Worm (Caenorhabditis elegans) whole organism, L4 larva: ENCODE data around the gene C45G9.6.
A peak's percentile ranks its signal among the peaks of the same experiment; 100 is the strongest.

Experiments used
- D1046.2 ChIP-seq: fragments of 200-800 bp; sonication (Bioruptor generic); IDR thresholded peaks from 2 replicates; pipeline ENCODE4 v1.3.6; 2022; ENCODE audit warnings: missing genetic modification characterization, missing compliant biosample characterization
- F26F4.8 ChIP-seq: fragments of 200-800 bp; sonication (Bioruptor generic); conservative IDR thresholded peaks from 2 replicates; pipeline ENCODE4 v1.3.6; 2022; ENCODE audit warnings: missing genetic modification characterization, missing compliant biosample characterization
- F44E2.7 ChIP-seq: fragments of 200-800 bp; sonication (Bioruptor generic); IDR thresholded peaks from 2 replicates; pipeline ENCODE4 v2.1.2; 2022; ENCODE audit warnings: missing genetic modification characterization, missing compliant biosample characterization
- R02D3.7 ChIP-seq: fragments of 150-350 bp; sonication (generic microtip); optimal IDR thresholded peaks from 3 replicates; lab custom pipeline; 2014; ENCODE audit warnings: missing biosample characterization, missing genetic modification characterization
- T26A8.4 ChIP-seq: fragments of 200-800 bp; sonication (Bioruptor generic); IDR thresholded peaks from 2 replicates; pipeline ENCODE4 v1.3.6; 2022; ENCODE audit warnings: missing genetic modification characterization, missing compliant biosample characterization
- Y105C5A.15 ChIP-seq: fragments of 200-800 bp; sonication (Bioruptor generic); IDR thresholded peaks from 2 replicates; pipeline ENCODE4 v1.3.6; 2022; ENCODE audit warnings: missing genetic modification characterization, missing compliant biosample characterization
- Y48G9A.11 ChIP-seq: fragments of 200-800 bp; sonication (Bioruptor generic); IDR thresholded peaks from 2 replicates; pipeline ENCODE4 v1.3.6; 2022; ENCODE audit warnings: missing genetic modification reagents, missing genetic modification characterization, missing compliant biosample characterization
- Y5F2A.4 ChIP-seq: fragments of 200-800 bp; sonication (Bioruptor generic); optimal IDR thresholded peaks from 2 replicates; lab custom pipeline; 2018; ENCODE audit warnings: mild to moderate bottlenecking, missing genetic modification characterization, missing compliant biosample characterization
- Y75B8A.6 ChIP-seq: fragments of 200-800 bp; sonication (Bioruptor generic); IDR thresholded peaks from 2 replicates; pipeline ENCODE4 v1.3.6; 2022; ENCODE audit warnings: missing genetic modification reagents, missing genetic modification characterization, missing compliant biosample characterization
- ZK337.2 ChIP-seq: fragments of 200-800 bp; sonication (Bioruptor generic); IDR thresholded peaks from 2 replicates; pipeline ENCODE4 v1.3.6; 2022; ENCODE audit warnings: missing genetic modification reagents, missing genetic modification characterization, missing compliant biosample characterization
- aha-1 ChIP-seq: fragments of 150-350 bp; peaks from one replicate; lab custom pipeline; 2014; ENCODE audit warnings: missing biosample characterization, missing genetic modification characterization
- ama-1 ChIP-seq: fragments of 150-350 bp; optimal IDR thresholded peaks from 2 replicates; lab custom pipeline; 2014; ENCODE audit warnings: inconsistent platforms, mixed read lengths
- ceh-28 ChIP-seq: fragments of 150-350 bp; optimal IDR thresholded peaks from 2 replicates; lab custom pipeline; 2014; ENCODE audit warnings: missing biosample characterization, missing genetic modification reagents, missing genetic modification characterization
- cey-2 ChIP-seq: sonication (generic microtip); optimal IDR thresholded peaks from 3 replicates; lab custom pipeline; 2017; ENCODE audit warnings: missing genetic modification characterization, mild to moderate bottlenecking, missing compliant biosample characterization, antibody characterized with exemption, borderline replicate concordance; ENCODE audit not compliant: insufficient read depth
- daf-12 ChIP-seq: fragments of 150-350 bp; optimal IDR thresholded peaks from 2 replicates; lab custom pipeline; 2014; ENCODE audit warnings: missing biosample characterization, missing genetic modification reagents, missing genetic modification characterization
- daf-16 ChIP-seq, 3 experiments: sonication (generic microtip); optimal IDR thresholded peaks; 2 replicates each; lab custom pipeline; 2016 to 2017; ENCODE audit warnings: missing genetic modification characterization in 3 of 3, missing genetic modification reagents in 3 of 3, mild to moderate bottlenecking in 2 of 3, missing compliant biosample characterization in 2 of 3, missing biosample characterization in 1 of 3, moderate library complexity in 1 of 3
- daf-8 ChIP-seq: fragments of 200-800 bp; sonication (Bioruptor generic); IDR thresholded peaks from 2 replicates; pipeline ENCODE4 v1.3.6; 2022; ENCODE audit warnings: missing genetic modification characterization, missing compliant biosample characterization
- dmd-9 ChIP-seq: fragments of 200-800 bp; sonication (Bioruptor generic); IDR thresholded peaks from 2 replicates; pipeline ENCODE4 v1.3.6; 2022; ENCODE audit warnings: missing genetic modification reagents, missing genetic modification characterization, missing compliant biosample characterization
- dpl-1 ChIP-seq: fragments of 150-350 bp; optimal IDR thresholded peaks from 2 replicates; lab custom pipeline; 2014; ENCODE audit warnings: missing biosample characterization, missing genetic modification reagents, missing genetic modification characterization
- duxl-1 ChIP-seq: sonication (generic microtip); optimal IDR thresholded peaks from 2 replicates; lab custom pipeline; 2016; ENCODE audit warnings: mild to moderate bottlenecking, missing genetic modification characterization, moderate library complexity, missing compliant biosample characterization; ENCODE audit not compliant: poor library complexity
- egl-43 ChIP-seq: fragments of 200-800 bp; sonication (Bioruptor generic); IDR thresholded peaks from 2 replicates; pipeline ENCODE4 v1.3.6; 2022; ENCODE audit warnings: missing genetic modification reagents, missing genetic modification characterization, missing compliant biosample characterization
- fkh-10 ChIP-seq: fragments of 150-350 bp; optimal IDR thresholded peaks from 2 replicates; lab custom pipeline; 2014; ENCODE audit warnings: missing biosample characterization, missing genetic modification reagents, missing genetic modification characterization
- fos-1 ChIP-seq: fragments of 150-350 bp; optimal IDR thresholded peaks from 2 replicates; lab custom pipeline; 2014; ENCODE audit warnings: missing biosample characterization, missing genetic modification characterization
- hlh-30 ChIP-seq: sonication (generic microtip); optimal IDR thresholded peaks from 2 replicates; lab custom pipeline; 2017; ENCODE audit warnings: antibody characterized with exemption, mild to moderate bottlenecking, missing genetic modification characterization, missing compliant biosample characterization; ENCODE audit not compliant: insufficient read depth
- lin-15B ChIP-seq: fragments of 150-350 bp; sonication (generic microtip); optimal IDR thresholded peaks from 3 replicates; lab custom pipeline; 2014; ENCODE audit warnings: missing biosample characterization, missing genetic modification characterization
- lin-38 ChIP-seq: fragments of 200-800 bp; sonication (Bioruptor generic); IDR thresholded peaks from 2 replicates; pipeline ENCODE4 v1.3.6; 2022; ENCODE audit warnings: missing genetic modification reagents, missing genetic modification characterization, missing compliant biosample characterization
- madf-5 ChIP-seq, 2 experiments: fragments of 200-800 bp; sonication (Bioruptor generic); IDR thresholded peaks; 2 replicates each; pipeline ENCODE4 v1.3.6; 2022; ENCODE audit warnings: missing compliant biosample characterization in 2 of 2, missing genetic modification characterization in 2 of 2
- mdt-29 ChIP-seq: fragments of 200-800 bp; sonication (Bioruptor generic); IDR thresholded peaks from 2 replicates; pipeline ENCODE4 v1.3.6; 2022; ENCODE audit warnings: missing genetic modification reagents, missing genetic modification characterization, missing compliant biosample characterization
- mxl-2 ChIP-seq: fragments of 200-800 bp; sonication (Bioruptor generic); conservative IDR thresholded peaks from 2 replicates; pipeline ENCODE4 v1.3.6; 2022; ENCODE audit warnings: missing genetic modification reagents, missing genetic modification characterization, missing compliant biosample characterization
- mxl-3 ChIP-seq: fragments of 200-800 bp; sonication (Bioruptor generic); optimal IDR thresholded peaks from 2 replicates; lab custom pipeline; 2018; ENCODE audit warnings: mild to moderate bottlenecking, missing genetic modification characterization, missing compliant biosample characterization
- nhr-10 ChIP-seq: fragments of 150-350 bp; optimal IDR thresholded peaks from 2 replicates; lab custom pipeline; 2014; ENCODE audit warnings: missing biosample characterization, missing genetic modification characterization
- nhr-11 ChIP-seq: fragments of 150-350 bp; optimal IDR thresholded peaks from 2 replicates; lab custom pipeline; 2014; ENCODE audit warnings: missing biosample characterization, missing genetic modification characterization
- nhr-111 ChIP-seq: fragments of 200-800 bp; sonication (Bioruptor generic); optimal IDR thresholded peaks from 2 replicates; lab custom pipeline; 2018; ENCODE audit warnings: mild to moderate bottlenecking, missing genetic modification characterization, missing compliant biosample characterization
- nhr-25 ChIP-seq: sonication (generic microtip); optimal IDR thresholded peaks from 2 replicates; lab custom pipeline; 2017; ENCODE audit warnings: missing genetic modification characterization, mild to moderate bottlenecking, missing compliant biosample characterization, antibody characterized with exemption, moderate library complexity, borderline replicate concordance; ENCODE audit not compliant: insufficient read depth
- nhr-28 ChIP-seq: fragments of 150-350 bp; optimal IDR thresholded peaks from 2 replicates; lab custom pipeline; 2014; ENCODE audit warnings: missing biosample characterization, missing genetic modification characterization
- nhr-42 ChIP-seq: fragments of 200-800 bp; sonication (Bioruptor generic); IDR thresholded peaks from 2 replicates; pipeline ENCODE4 v1.3.6; 2022; ENCODE audit warnings: missing genetic modification characterization, missing compliant biosample characterization
- pha-4 ChIP-seq, 2 experiments: fragments of 150-350 bp in 1 of 2; fragments of 200-800 bp in 1 of 2; sonication (Bioruptor generic) in 1 of 2; IDR thresholded peaks in 1 of 2; optimal IDR thresholded peaks in 1 of 2; 2 replicates each; pipeline versions ENCODE4 v1.3.6 to Lab custom; 2014 to 2022; ENCODE audit warnings: missing genetic modification characterization in 2 of 2, missing genetic modification reagents in 2 of 2, missing biosample characterization in 1 of 2, missing compliant biosample characterization in 1 of 2
- set-16 ChIP-seq: fragments of 200-800 bp; sonication (Bioruptor generic); IDR thresholded peaks from 2 replicates; pipeline ENCODE4 v1.3.6; 2022; ENCODE audit warnings: missing genetic modification reagents, missing genetic modification characterization, missing compliant biosample characterization
- snpc-1.2 ChIP-seq: fragments of 200-800 bp; sonication (Bioruptor generic); IDR thresholded peaks from 2 replicates; pipeline ENCODE4 v1.3.6; 2022; ENCODE audit warnings: missing genetic modification reagents, missing genetic modification characterization, missing compliant biosample characterization
- snpc-4 ChIP-seq: fragments of 150-350 bp; optimal IDR thresholded peaks from 2 replicates; lab custom pipeline; 2014; ENCODE audit warnings: missing biosample characterization, missing genetic modification characterization
- unc-130 ChIP-seq: sonication (generic microtip); optimal IDR thresholded peaks from 2 replicates; lab custom pipeline; 2016; ENCODE audit warnings: missing genetic modification reagents, missing genetic modification characterization, missing compliant biosample characterization
- unc-62 ChIP-seq, 3 experiments: fragments of 150-350 bp in 1 of 3; sonication (generic microtip); optimal IDR thresholded peaks in 2 of 3; peaks in 1 of 3; 1 replicate in 1 of 3; 2 replicates in 2 of 3; lab custom pipeline; 2014 to 2017; ENCODE audit warnings: missing biosample characterization in 3 of 3, missing genetic modification characterization in 3 of 3, missing genetic modification reagents in 3 of 3, missing genotype in 1 of 3
- zag-1 ChIP-seq: fragments of 150-350 bp; optimal IDR thresholded peaks from 2 replicates; lab custom pipeline; 2014; ENCODE audit warnings: missing biosample characterization, missing genetic modification characterization
- zfp-2 ChIP-seq: sonication (generic microtip); optimal IDR thresholded peaks from 2 replicates; lab custom pipeline; 2016; ENCODE audit warnings: mild to moderate bottlenecking, missing genetic modification characterization, missing compliant biosample characterization
- ztf-11 ChIP-seq: fragments of 150-350 bp; optimal IDR thresholded peaks from 2 replicates; lab custom pipeline; 2014; ENCODE audit warnings: missing biosample characterization, missing genetic modification characterization
- ztf-7 ChIP-seq: fragments of 150-350 bp; optimal IDR thresholded peaks from 2 replicates; lab custom pipeline; 2014; ENCODE audit warnings: missing biosample characterization, missing genetic modification characterization

Gene C45G9.6

ce11 chrIII:5006881-5007280 lies 29.4 kb upstream of the C45G9.6 start, which contains the start of gene R144.12:
R144.12 (minus strand) TSS chrIII:5006981.
- TF ChIP-seq R02D3.7 (no peak), unc-130 (GFP tag; lab: Kevin White, UChicago) (no peak), pha-4 (GFP tag; IDR thresholded peaks at IDR 0.05; lab: Robert Waterston, UW) (no peak), pha-4 (tag; optimal IDR thresholded peaks at IDR 0.05; lab: Kevin White, UChicago) (no peak), nhr-28 (tag; lab: Kevin White, UChicago) (no peak), Y75B8A.6 (GFP tag; lab: Robert Waterston, UW) (no peak), zag-1 (tag; lab: Kevin White, UChicago) (no peak), ZK337.2 (GFP tag; lab: Robert Waterston, UW) (no peak), ama-1 (lab: Kevin White, UChicago) (no peak), aha-1 (tag; lab: Kevin White, UChicago) (no peak), mxl-2 (GFP tag; lab: Robert Waterston, UW) (no peak), D1046.2 (GFP tag; lab: Robert Waterston, UW) (no peak), F26F4.8 (GFP tag; lab: Robert Waterston, UW) (no peak), Y105C5A.15 (GFP tag; lab: Robert Waterston, UW) (no peak), ztf-11 (tag; lab: Kevin White, UChicago) (no peak)

DNA sequence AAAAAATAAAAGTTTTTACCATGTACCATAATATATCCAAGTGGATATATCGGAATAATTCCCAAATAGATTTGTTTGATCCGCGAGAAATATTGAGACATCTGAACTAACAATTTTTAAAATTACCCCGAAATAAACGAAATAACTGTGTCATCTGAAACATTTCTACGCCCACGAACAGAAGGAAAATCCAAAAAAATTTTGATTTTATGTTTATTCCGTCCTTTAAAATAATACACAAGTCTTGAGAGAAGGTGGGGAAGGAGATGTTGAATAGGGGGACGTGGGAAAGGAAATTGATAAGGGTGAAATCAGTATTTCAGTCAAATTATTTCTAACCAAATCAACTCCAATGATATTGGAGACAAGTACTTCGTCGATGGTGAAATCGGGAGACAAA lies 27.5 kb upstream of the C45G9.6 start, which contains the start of gene R144.11:
Gene R144.11 (minus strand): TSS at position 101 of the 400 bp plus-strand sequence.
- no peak for TF ChIP-seq nhr-11 (tag; lab: Kevin White, UChicago)
- no peak for TF ChIP-seq ama-1 (lab: Kevin White, UChicago)
- no peak for TF ChIP-seq mdt-29 (GFP tag; lab: Robert Waterston, UW)
- no peak for TF ChIP-seq ztf-7 (tag; lab: Kevin White, UChicago)
- TF ChIP-seq duxl-1 (tag; lab: Kevin White, UChicago) = no peak
- no peak for TF ChIP-seq nhr-10 (tag; lab: Kevin White, UChicago)

- TF ChIP-seq F44E2.7 (GFP tag; lab: Robert Waterston, UW) (no peak), Y48G9A.11 (no peak), set-16 (GFP tag; lab: Robert Waterston, UW) (peak; percentile 13; the same call in 1 of the 2 replicates), zfp-2 (tag; lab: Kevin White, UChicago) (no peak), nhr-11 (tag; lab: Kevin White, UChicago) (no peak), snpc-1.2 (GFP tag; lab: Robert Waterston, UW) (no peak), ceh-28 (tag; lab: Kevin White, UChicago) (no peak), dmd-9 (GFP tag; lab: Robert Waterston, UW) (no peak), daf-12 (no peak), ZK337.2 (GFP tag; lab: Robert Waterston, UW) (no peak), T26A8.4 (GFP tag; lab: Robert Waterston, UW) (no peak), dpl-1 (no peak), lin-15B (tag; lab: Kevin White, UChicago) (no peak), hlh-30 (tag; lab: Kevin White, UChicago) (no peak), lin-38 (peak; percentile 32; the same call in 1 of the 2 replicates), nhr-25 (tag; lab: Kevin White, UChicago) (no peak), daf-16 (GFP tag; optimal IDR thresholded peaks at IDR 0.05; lab: Kevin White, UChicago) (no peak), daf-16 (tag; optimal IDR thresholded peaks at IDR 0.05; lab: Kevin White, UChicago) (no peak), nhr-42 (GFP tag; lab: Robert Waterston, UW) (no peak), madf-5 (GFP tag; IDR thresholded peaks at IDR 0.05; lab: Robert Waterston, UW) (no peak), mxl-3 (GFP tag; lab: Kevin White, UChicago) (no peak), cey-2 (tag; lab: Kevin White, UChicago) (no peak), snpc-4 (tag; lab: Kevin White, UChicago) (no peak), unc-62 (GFP tag; optimal IDR thresholded peaks at IDR 0.05 in 1 of 2; lab: Kevin White, UChicago) (peak in 1 of 2 experiments; percentile 96), unc-62 (tag; optimal IDR thresholded peaks at IDR 0.05; lab: Kevin White, UChicago) (no peak), daf-8 (no peak), nhr-111 (no peak), aha-1 (tag; lab: Kevin White, UChicago) (peak; percentile 83), fkh-10 (GFP tag; lab: Kevin White, UChicago) (no peak), fos-1 (tag; lab: Kevin White, UChicago) (no peak), egl-43 (GFP tag; lab: Robert Waterston, UW) (no peak), Y5F2A.4 (no peak)
These were observed 25.5 kb upstream of the C45G9.6 start for ce11 chrIII:5010723-5011122.
